Fruit fly (Drosophila melanogaster) whole organism, embryonic: ENCODE results near the gene Psn.

ENCODE experiments used
- Atf3 ChIP-seq: fragments of 200-800 bp; sonication (Bioruptor generic); optimal IDR thresholded peaks from 3 replicates; lab custom pipeline; 2016; ENCODE audit warnings: missing biosample characterization, missing genetic modification characterization
- CG10147 ChIP-seq: fragments of 200-800 bp; sonication (Bioruptor generic); optimal IDR thresholded peaks from 2 replicates; lab custom pipeline; 2019; ENCODE audit warnings: missing biosample characterization, mild to moderate bottlenecking, missing genetic modification characterization, moderate library complexity
- CG1024 ChIP-seq: fragments of 200-800 bp; sonication (Bioruptor generic); IDR thresholded peaks from 2 replicates; pipeline ENCODE4 v1.3.6; 2022; ENCODE audit warnings: missing biosample characterization, missing genetic modification characterization
- CG10267 ChIP-seq: fragments of 200-800 bp; sonication (Bioruptor generic); optimal IDR thresholded peaks from 2 replicates; lab custom pipeline; 2018; ENCODE audit warnings: missing biosample characterization, mild to moderate bottlenecking, missing genetic modification characterization, moderate library complexity
- CG10366 ChIP-seq: fragments of 200-800 bp; sonication (Bioruptor generic); IDR thresholded peaks from 2 replicates; pipeline ENCODE4 v1.3.6; 2022; ENCODE audit warnings: missing biosample characterization, missing genetic modification characterization
- CG10431 ChIP-seq: fragments of 200-800 bp; sonication (Bioruptor generic); optimal IDR thresholded peaks from 3 replicates; lab custom pipeline; 2018; ENCODE audit warnings: missing biosample characterization, mild to moderate bottlenecking, missing genetic modification characterization
- CG11247 ChIP-seq: fragments of 200-800 bp; sonication (Bioruptor generic); IDR thresholded peaks from 2 replicates; pipeline ENCODE4 v1.3.6; 2022; ENCODE audit warnings: missing biosample characterization, missing genetic modification characterization
- CG12769 ChIP-seq: fragments of 200-800 bp; sonication (Bioruptor generic); optimal IDR thresholded peaks from 2 replicates; lab custom pipeline; 2019; ENCODE audit warnings: missing biosample characterization, mild to moderate bottlenecking, missing genetic modification characterization, moderate library complexity
- CG13624 ChIP-seq: fragments of 200-800 bp; sonication (Bioruptor generic); optimal IDR thresholded peaks from 2 replicates; lab custom pipeline; 2016; ENCODE audit warnings: missing biosample characterization, missing genetic modification characterization
- CG14965 ChIP-seq: fragments of 200-800 bp; sonication (Bioruptor generic); optimal IDR thresholded peaks from 2 replicates; lab custom pipeline; 2016; ENCODE audit warnings: missing biosample characterization, missing genetic modification characterization, borderline replicate concordance
- CG15269 ChIP-seq: fragments of 200-800 bp; sonication (Bioruptor generic); optimal IDR thresholded peaks from 2 replicates; lab custom pipeline; 2018; ENCODE audit warnings: missing biosample characterization, mild to moderate bottlenecking, missing genetic modification characterization, moderate library complexity
- CG17361 ChIP-seq: fragments of 200-800 bp; sonication (Bioruptor generic); IDR thresholded peaks from 3 replicates; pipeline ENCODE4 v1.3.6; 2022; ENCODE audit warnings: missing biosample characterization, missing genetic modification characterization
- CG17802 ChIP-seq: fragments of 200-800 bp; sonication (Bioruptor generic); optimal IDR thresholded peaks from 2 replicates; lab custom pipeline; 2018; ENCODE audit warnings: missing biosample characterization, mild to moderate bottlenecking, missing genetic modification characterization, moderate library complexity
- CG18764 ChIP-seq: fragments of 200-800 bp; sonication (Bioruptor generic); optimal IDR thresholded peaks from 3 replicates; lab custom pipeline; 2016; ENCODE audit warnings: missing biosample characterization, missing genetic modification characterization
- CG2120 ChIP-seq: fragments of 200-800 bp; sonication (Bioruptor generic); optimal IDR thresholded peaks from 3 replicates; lab custom pipeline; 2016; ENCODE audit warnings: missing biosample characterization, missing genetic modification characterization
- CG2129 ChIP-seq: fragments of 200-800 bp; sonication (Bioruptor generic); IDR thresholded peaks from 2 replicates; pipeline ENCODE4 v1.3.6; 2022; ENCODE audit warnings: missing biosample characterization, missing genetic modification characterization; ENCODE audit not compliant: partially characterized antibody
- CG2712 ChIP-seq: fragments of 200-800 bp; optimal IDR thresholded peaks from 3 replicates; lab custom pipeline; 2019; ENCODE audit warnings: missing biosample characterization, mild to moderate bottlenecking, missing genetic modification characterization, moderate library complexity
- CG5245 ChIP-seq: fragments of 200-800 bp; sonication (Bioruptor generic); optimal IDR thresholded peaks from 3 replicates; lab custom pipeline; 2016; ENCODE audit warnings: missing biosample characterization, missing genetic modification characterization
- CG6765 ChIP-seq: fragments of 200-800 bp; sonication (Bioruptor generic); optimal IDR thresholded peaks from 3 replicates; lab custom pipeline; 2017; ENCODE audit warnings: missing biosample characterization, mild to moderate bottlenecking, missing genetic modification characterization
- CG6854 ChIP-seq: fragments of 200-800 bp; sonication (Bioruptor generic); optimal IDR thresholded peaks from 3 replicates; lab custom pipeline; 2017; ENCODE audit warnings: missing biosample characterization, mild to moderate bottlenecking, missing genetic modification characterization
- CG7928 ChIP-seq: fragments of 200-800 bp; sonication (Bioruptor generic); optimal IDR thresholded peaks from 2 replicates; lab custom pipeline; 2017; ENCODE audit warnings: missing biosample characterization, mild to moderate bottlenecking, missing genetic modification characterization
- CG8281 ChIP-seq: fragments of 200-800 bp; sonication (Bioruptor generic); optimal IDR thresholded peaks from 2 replicates; lab custom pipeline; 2018; ENCODE audit warnings: missing biosample characterization, mild to moderate bottlenecking, missing genetic modification characterization, moderate library complexity
- CG9817 ChIP-seq: fragments of 200-800 bp; sonication (Bioruptor generic); optimal IDR thresholded peaks from 2 replicates; lab custom pipeline; 2018; ENCODE audit warnings: missing biosample characterization, mild to moderate bottlenecking, missing genetic modification characterization, moderate library complexity
- CHES-1-like ChIP-seq: fragments of 200-800 bp; sonication (Bioruptor generic); optimal IDR thresholded peaks from 2 replicates; lab custom pipeline; 2016; ENCODE audit warnings: missing biosample characterization, missing genetic modification characterization
- Chrac-16 ChIP-seq: fragments of 200-800 bp; sonication (Bioruptor generic); optimal IDR thresholded peaks from 3 replicates; lab custom pipeline; 2016; ENCODE audit warnings: missing biosample characterization, missing genetic modification characterization
- Dbx ChIP-seq: fragments of 200-800 bp; sonication (Bioruptor generic); IDR thresholded peaks from 3 replicates; pipeline ENCODE4 v1.3.6; 2022; ENCODE audit warnings: missing biosample characterization, missing genetic modification characterization
- Dek ChIP-seq: fragments of 200-800 bp; sonication (Bioruptor generic); optimal IDR thresholded peaks from 3 replicates; lab custom pipeline; 2019; ENCODE audit warnings: missing biosample characterization, mild to moderate bottlenecking, missing genetic modification characterization, moderate library complexity
- Dref ChIP-seq: fragments of 200-800 bp; sonication (Bioruptor generic); IDR thresholded peaks from 2 replicates; pipeline ENCODE4 v1.3.6; 2022; ENCODE audit warnings: missing biosample characterization, missing genetic modification characterization
- E2f1 ChIP-seq: fragments of 200-800 bp; sonication (Bioruptor generic); IDR thresholded peaks from 2 replicates; pipeline ENCODE4 v1.3.6; 2022; ENCODE audit warnings: missing biosample characterization, missing genetic modification characterization
- ERR ChIP-seq: fragments of 200-800 bp; sonication (Bioruptor generic); optimal IDR thresholded peaks from 2 replicates; lab custom pipeline; 2016; ENCODE audit warnings: missing biosample characterization, missing genetic modification characterization
- Ets97D ChIP-seq: fragments of 200-800 bp; sonication (Bioruptor generic); optimal IDR thresholded peaks from 3 replicates; lab custom pipeline; 2016; ENCODE audit warnings: missing biosample characterization, missing genetic modification characterization
- HLH3B ChIP-seq: fragments of 200-800 bp; sonication (Bioruptor generic); IDR thresholded peaks from 2 replicates; pipeline ENCODE4 v1.3.6; 2022; ENCODE audit warnings: missing biosample characterization, missing genetic modification characterization
- Hand ChIP-seq: fragments of 200-800 bp; sonication (Bioruptor generic); optimal IDR thresholded peaks from 2 replicates; lab custom pipeline; 2017; ENCODE audit warnings: mild to moderate bottlenecking, missing biosample characterization, missing genetic modification reagents, missing genetic modification characterization
- NfI ChIP-seq: fragments of 200-800 bp; sonication (Bioruptor generic); optimal IDR thresholded peaks from 3 replicates; lab custom pipeline; 2018; ENCODE audit warnings: missing biosample characterization, mild to moderate bottlenecking, missing genetic modification characterization, moderate library complexity
- Sox102F ChIP-seq: fragments of 200-800 bp; sonication (Bioruptor generic); optimal IDR thresholded peaks from 2 replicates; lab custom pipeline; 2018; ENCODE audit warnings: missing biosample characterization, mild to moderate bottlenecking, missing genetic modification characterization, moderate library complexity
- Tbp ChIP-seq: fragments of >200 bp; optimal IDR thresholded peaks from 2 replicates; lab custom pipeline; 2018; ENCODE audit warnings: missing biosample characterization, missing genetic modification characterization
- ac ChIP-seq: fragments of 200-800 bp; sonication (Bioruptor generic); optimal IDR thresholded peaks from 3 replicates; lab custom pipeline; 2017; ENCODE audit warnings: missing biosample characterization, mild to moderate bottlenecking, missing genetic modification characterization
- insv ChIP-seq, 2 experiments: fragments of 200-800 bp; sonication (Bioruptor generic); optimal IDR thresholded peaks; 3 replicates each; lab custom pipeline; 2016 to 2018; ENCODE audit warnings: missing biosample characterization in 2 of 2, missing genetic modification characterization in 2 of 2
- lola ChIP-seq, 3 experiments: fragments of >200 bp in 2 of 3; fragments of 200-800 bp in 1 of 3; sonication (Bioruptor generic) in 1 of 3; optimal IDR thresholded peaks; 2 replicates each; lab custom pipeline; 2017 to 2019; ENCODE audit warnings: missing biosample characterization in 3 of 3, missing genetic modification characterization in 3 of 3, mild to moderate bottlenecking in 1 of 3, moderate library complexity in 1 of 3
- nmo ChIP-seq: fragments of 200-800 bp; sonication (Bioruptor generic); optimal IDR thresholded peaks from 2 replicates; lab custom pipeline; 2018; ENCODE audit warnings: missing biosample characterization, mild to moderate bottlenecking, missing genetic modification characterization, moderate library complexity
- onecut ChIP-seq: fragments of 200-800 bp; sonication (Bioruptor generic); IDR thresholded peaks from 2 replicates; pipeline ENCODE4 v1.3.6; 2022; ENCODE audit warnings: missing biosample characterization, missing genetic modification characterization
- p53 ChIP-seq: fragments of 200-800 bp; sonication (Bioruptor generic); optimal IDR thresholded peaks from 2 replicates; lab custom pipeline; 2016; ENCODE audit warnings: missing biosample characterization, missing genetic modification characterization
- psq ChIP-seq: fragments of 200-800 bp; sonication (Bioruptor generic); optimal IDR thresholded peaks from 2 replicates; lab custom pipeline; 2017; ENCODE audit warnings: missing biosample characterization, missing genetic modification characterization
- ranshi ChIP-seq: fragments of 200-800 bp; sonication (Bioruptor generic); IDR thresholded peaks from 2 replicates; pipeline ENCODE4 v1.3.6; 2022; ENCODE audit warnings: missing biosample characterization, missing genetic modification characterization
- sima ChIP-seq: fragments of 200-800 bp; sonication (Bioruptor generic); optimal IDR thresholded peaks from 2 replicates; lab custom pipeline; 2016; ENCODE audit warnings: missing biosample characterization, missing genetic modification characterization
- sisA ChIP-seq: fragments of 200-800 bp; sonication (Bioruptor generic); IDR thresholded peaks from 2 replicates; pipeline ENCODE4 v1.3.6; 2022; ENCODE audit warnings: missing biosample characterization, missing genetic modification characterization
- sna ChIP-seq: fragments of 200-800 bp; sonication (Bioruptor generic); IDR thresholded peaks from 2 replicates; pipeline ENCODE4 v1.3.6; 2022; ENCODE audit warnings: missing biosample characterization, missing genetic modification characterization; ENCODE audit not compliant: partially characterized antibody
- sqz ChIP-seq: fragments of 200-800 bp; sonication (Bioruptor generic); optimal IDR thresholded peaks from 3 replicates; lab custom pipeline; 2018; ENCODE audit warnings: missing biosample characterization, mild to moderate bottlenecking, missing genetic modification characterization
- tio ChIP-seq: fragments of 200-800 bp; sonication (Bioruptor generic); optimal IDR thresholded peaks from 2 replicates; lab custom pipeline; 2017; ENCODE audit warnings: missing biosample characterization, missing genetic modification characterization, inconsistent platforms
- ttk ChIP-seq: fragments of 200-800 bp; sonication (Bioruptor generic); IDR thresholded peaks from 2 replicates; pipeline ENCODE4 v2.1.2; 2022; ENCODE audit warnings: missing biosample characterization, missing genetic modification characterization

Psn gene

dm6 chr3L:20402665-20403492 lies 29.4 kb upstream of the Psn start (continued):
- TF ChIP-seq sima (GFP tag; lab: Kevin White, UChicago) = no peak
- TF ChIP-seq CG17802 = no peak
- no peak for TF ChIP-seq ttk (GFP tag; lab: Robert Waterston, UW)
- TF ChIP-seq psq (GFP tag; lab: Kevin White, UChicago) = no peak
- peak; percentile 12 for TF ChIP-seq CHES-1-like
- TF ChIP-seq CG6765 = no peak
- no peak for TF ChIP-seq CG12769 (tag; lab: Kevin White, UChicago)
- peak; percentile 99 for TF ChIP-seq ac (GFP tag; lab: Kevin White, UChicago)
- no peak for TF ChIP-seq Dek (tag; lab: Kevin White, UChicago)
- no peak for TF ChIP-seq CG5245 (GFP tag; lab: Kevin White, UChicago)
- no peak for TF ChIP-seq sna (GFP tag; lab: Robert Waterston, UW)
- TF ChIP-seq CG6854 (GFP tag; lab: Kevin White, UChicago) = no peak
- TF ChIP-seq CG15269 (tag; lab: Kevin White, UChicago) = no peak
- peak; percentile 5 for TF ChIP-seq Chrac-16 (GFP tag; lab: Kevin White, UChicago)
- TF ChIP-seq CG7928 (GFP tag; lab: Kevin White, UChicago) = no peak
- no peak for TF ChIP-seq Ets97D
- no peak for TF ChIP-seq CG2129
- TF ChIP-seq CG13624 (GFP tag; lab: Kevin White, UChicago) = no peak
- no peak for TF ChIP-seq sisA (GFP tag; lab: Robert Waterston, UW)
- TF ChIP-seq E2f1 (GFP tag; lab: Robert Waterston, UW) = no peak
- no peak for TF ChIP-seq tio (GFP tag; lab: Kevin White, UChicago)
- TF ChIP-seq CG1024 (GFP tag; lab: Robert Waterston, UW) = no peak
- TF ChIP-seq NfI (GFP tag; lab: Kevin White, UChicago) = no peak
- TF ChIP-seq CG10366 (GFP tag; lab: Robert Waterston, UW) = no peak
- TF ChIP-seq CG17361 = peak; percentile 28; the same call in 1 of the 3 replicates
- TF ChIP-seq sqz (GFP tag; lab: Kevin White, UChicago) = no peak
- no peak for TF ChIP-seq HLH3B
- TF ChIP-seq Sox102F (GFP tag; lab: Kevin White, UChicago) = no peak
- TF ChIP-seq CG10147 (GFP tag; lab: Kevin White, UChicago) = no peak
- no peak for TF ChIP-seq ranshi (GFP tag; lab: Robert Waterston, UW)
- no peak for TF ChIP-seq Dref
- TF ChIP-seq ERR (GFP tag; lab: Kevin White, UChicago) = no peak
- peak; percentile 72 for TF ChIP-seq CG10267
- no peak for TF ChIP-seq CG8281 (tag; lab: Kevin White, UChicago)
- TF ChIP-seq insv (GFP tag; optimal IDR thresholded peaks at IDR 0.05; lab: Kevin White, UChicago) = no peak
- no peak for TF ChIP-seq Hand (GFP tag; lab: Kevin White, UChicago)
- peak; percentile 44 for TF ChIP-seq nmo (GFP tag; lab: Kevin White, UChicago)
- TF ChIP-seq CG14965 (GFP tag; lab: Kevin White, UChicago) = no peak
- TF ChIP-seq lola (GFP tag; optimal IDR thresholded peaks at IDR 0.05; lab: Kevin White, UChicago) = peak in 1 of 3 experiments; percentile 83
- TF ChIP-seq CG18764 (GFP tag; lab: Kevin White, UChicago) = no peak
- TF ChIP-seq p53 = no peak
- TF ChIP-seq CG9817 = no peak
- TF ChIP-seq onecut = no peak
- TF ChIP-seq CG2712 (tag; lab: Kevin White, UChicago) = peak; percentile 77
- TF ChIP-seq CG2120 (GFP tag; lab: Kevin White, UChicago) = no peak
- TF ChIP-seq Dbx (GFP tag; lab: Robert Waterston, UW) = no peak
- no peak for TF ChIP-seq CG11247
- no peak for TF ChIP-seq Atf3
- no peak for TF ChIP-seq CG10431
- no peak for TF ChIP-seq Tbp
